Fruit fly (Drosophila melanogaster): ENCODE data around the gene CG18814.

The CG18814 gene

DNA sequence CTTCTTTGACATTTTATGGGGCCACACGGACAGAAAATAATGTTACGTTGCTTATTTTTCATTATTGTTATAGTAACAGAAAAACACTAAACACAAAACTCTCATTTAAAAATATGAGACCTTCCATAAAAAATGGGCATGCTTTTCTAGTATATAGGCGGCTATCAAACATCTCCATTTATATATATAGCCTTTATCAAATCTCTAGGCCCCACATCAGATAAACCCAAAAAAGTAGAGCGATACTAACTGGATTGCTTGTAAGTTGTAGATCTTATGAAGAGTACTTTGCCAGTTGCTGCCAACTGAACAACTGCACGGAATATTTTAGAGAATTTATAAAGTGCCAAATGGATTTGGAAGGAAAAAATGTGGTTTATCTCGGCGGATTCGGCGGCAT lies at the start of gene CG18814:
TSS of gene CG18814 (plus strand) at position 301 of the 400 bp plus-strand sequence.
- TF ChIP-seq CG17801 (GFP tag; optimal IDR thresholded peaks at IDR 0.05; ENCODE audit: partially characterized antibody): no peak

DNA sequence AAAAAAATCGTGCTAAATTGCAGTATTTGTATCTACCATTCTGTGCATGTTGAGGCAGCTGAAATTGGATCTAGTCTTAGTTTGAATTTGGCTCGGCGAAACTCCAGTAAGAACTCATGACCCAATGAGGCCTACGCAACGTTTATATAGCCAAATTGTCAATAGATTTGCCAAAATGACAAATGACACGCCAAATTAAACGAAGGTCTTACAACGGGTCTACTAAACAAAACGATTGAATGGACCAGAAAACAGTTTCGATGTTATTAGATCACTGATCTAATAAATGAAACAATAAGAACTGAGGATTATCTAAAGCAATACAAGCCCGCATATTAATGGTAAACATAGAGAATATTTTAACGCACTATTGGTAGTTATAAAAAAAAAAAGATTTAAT lies 48.5 kb upstream of the CG18814 start, which contains the start of gene CG42718:
TSS of gene CG42718 (minus strand) at position 101 of the 400 bp plus-strand sequence.
- no peak for TF ChIP-seq CG17801 (GFP tag; optimal IDR thresholded peaks at IDR 0.05; ENCODE audit: partially characterized antibody)

- no peak for TF ChIP-seq CG17801 (GFP tag; optimal IDR thresholded peaks at IDR 0.05; ENCODE audit: partially characterized antibody)
These were observed 46.3 kb upstream of the CG18814 start, which contains the start of gene CG13059 for dm6 chr3L:16323372-16323771. CG13059 (plus strand) TSS chr3L:16323672.

DNA sequence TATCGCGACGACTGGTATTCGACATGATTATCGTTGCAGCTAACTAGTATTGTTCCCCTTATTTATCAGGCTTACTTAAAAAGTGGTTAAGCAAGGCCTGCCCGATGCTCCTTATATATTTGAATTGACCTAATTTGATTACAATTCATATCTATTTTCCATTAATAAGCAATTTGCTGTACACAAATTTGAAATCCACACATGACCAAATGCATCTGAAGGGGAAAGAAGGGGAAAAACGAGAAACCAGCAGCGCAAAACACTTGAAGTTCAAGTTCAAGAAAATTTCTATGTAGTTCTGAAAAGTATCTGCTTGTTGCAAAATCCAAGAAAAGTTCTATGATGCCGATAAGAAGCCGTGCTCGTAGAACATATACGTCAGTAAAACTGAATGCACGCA lies 43.0 kb upstream of the CG18814 start, which contains the start of the genes CG13040 and CG13039:
TSS of gene CG13040 (minus strand) at position 101 of the 400 bp plus-strand sequence.
TSS of gene CG13039 (minus strand) at position 106 of the 400 bp plus-strand sequence.
- TF ChIP-seq CG17801 (GFP tag; optimal IDR thresholded peaks at IDR 0.05; ENCODE audit: partially characterized antibody): no peak

- TF ChIP-seq CG17801 (GFP tag; optimal IDR thresholded peaks at IDR 0.05; ENCODE audit: partially characterized antibody): no peak
These were observed 41.9 kb upstream of the CG18814 start, which contains the start of gene CG13038 for dm6 chr3L:16327776-16328175. CG13038 (minus strand) TSS chr3L:16327893.

- no peak for TF ChIP-seq CG17801 (GFP tag; optimal IDR thresholded peaks at IDR 0.05; ENCODE audit: partially characterized antibody)
These were observed 41.3 kb upstream of the CG18814 start, which contains the start of gene CG13058 for dm6 chr3L:16328207-16328891. CG13058 (plus strand) TSS chr3L:16328841.

DNA sequence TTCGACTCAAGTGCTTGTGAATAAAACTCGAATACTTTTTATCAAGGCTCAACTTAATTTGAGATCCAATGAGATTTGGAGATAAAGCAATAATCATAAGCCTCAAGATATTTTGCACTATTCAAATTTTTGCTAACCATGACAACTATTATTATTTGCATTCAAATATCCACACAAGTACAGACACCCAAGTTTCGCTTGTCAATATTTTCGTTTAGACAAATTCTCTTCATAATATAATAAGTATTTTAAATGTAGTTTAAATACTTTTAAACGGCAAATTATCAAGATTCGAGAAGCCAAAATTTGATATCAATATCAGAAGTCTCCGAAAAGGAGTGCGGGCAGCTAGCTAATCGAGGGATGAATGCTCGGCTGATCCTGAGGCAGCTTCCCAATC lies 40.1 kb upstream of the CG18814 start, which contains the start of gene CG33061:
TSS of gene CG33061 (plus strand) at position 301 of the 400 bp plus-strand sequence.
- no peak for TF ChIP-seq CG17801 (GFP tag; optimal IDR thresholded peaks at IDR 0.05; ENCODE audit: partially characterized antibody)

dm6 chr3L:16330740-16331139 lies 38.9 kb upstream of the CG18814 start, which contains the start of gene CG33060:
CG33060 (plus strand) TSS chr3L:16331040.
- TF ChIP-seq CG17801 (GFP tag; optimal IDR thresholded peaks at IDR 0.05; ENCODE audit: partially characterized antibody): no peak

DNA sequence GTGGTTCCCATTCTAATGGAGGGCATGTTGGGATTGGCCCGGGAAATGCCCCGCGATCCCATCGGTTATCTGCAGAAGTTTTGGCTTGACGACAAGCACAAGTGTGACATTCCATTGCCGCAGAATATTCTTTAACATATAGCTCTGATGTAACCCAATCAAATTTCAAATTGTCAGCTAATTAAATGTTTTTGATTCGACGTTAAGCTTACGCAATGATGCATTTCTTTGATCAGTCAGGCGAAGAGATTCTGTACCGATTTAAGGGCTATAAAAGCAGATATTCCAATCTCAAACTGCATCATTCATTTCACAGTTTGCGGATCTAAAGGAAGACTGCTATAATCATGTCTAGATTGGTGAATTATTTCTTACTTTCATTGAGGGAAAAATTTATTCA lies 38.0 kb upstream of the CG18814 start, which contains the start of gene retinin:
TSS of gene retinin (plus strand) at position 301 of the 400 bp plus-strand sequence.
- TF ChIP-seq CG17801 (GFP tag; optimal IDR thresholded peaks at IDR 0.05; ENCODE audit: partially characterized antibody): no peak

DNA sequence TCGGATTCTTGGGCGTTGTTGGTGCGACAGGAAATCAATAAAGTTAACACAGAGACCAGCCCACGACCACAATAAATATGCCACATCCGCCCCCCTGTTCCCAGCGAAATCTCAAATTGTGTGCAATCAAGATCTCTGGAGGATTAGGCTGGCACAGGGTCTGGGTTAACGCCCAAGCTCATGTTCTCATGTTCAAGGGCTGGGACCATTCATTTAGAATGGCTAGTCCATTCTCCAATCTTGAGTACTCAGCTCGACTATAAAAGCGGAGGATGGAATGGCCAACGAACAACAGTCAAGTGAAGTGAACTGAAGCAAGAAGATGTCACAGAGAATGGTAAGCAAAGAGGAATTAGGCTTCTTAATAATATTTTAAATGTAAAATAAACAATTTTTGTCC lies 36.6 kb upstream of the CG18814 start, which contains the start of gene CG13056:
TSS of gene CG13056 (plus strand) at position 301 of the 400 bp plus-strand sequence.
- TF ChIP-seq CG17801 (GFP tag; optimal IDR thresholded peaks at IDR 0.05; ENCODE audit: partially characterized antibody): no peak

DNA sequence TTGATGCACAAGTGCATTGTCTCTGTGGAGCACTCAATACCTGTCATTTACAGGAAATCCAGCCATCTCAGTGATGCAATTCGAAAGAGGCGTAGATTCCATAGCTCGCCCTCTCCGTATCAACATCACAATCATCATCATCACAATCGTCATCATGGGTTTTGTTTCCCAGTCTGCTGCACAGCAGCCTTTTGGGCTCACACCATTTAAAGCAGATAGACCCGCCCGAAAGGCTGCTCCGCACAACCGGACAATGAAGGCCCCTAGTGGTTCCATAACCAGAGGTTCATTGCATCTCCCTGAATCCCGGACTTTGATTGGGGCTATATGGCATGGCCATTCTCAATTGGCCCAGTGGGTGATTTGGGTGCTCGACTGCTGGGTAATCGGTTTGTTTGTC lies 34.8 kb upstream of the CG18814 start:
- no peak for TF ChIP-seq CG17801 (GFP tag; optimal IDR thresholded peaks at IDR 0.05; ENCODE audit: partially characterized antibody)

dm6 chr3L:16337739-16338138 lies 31.9 kb upstream of the CG18814 start:
- no peak for TF ChIP-seq CG17801 (GFP tag; optimal IDR thresholded peaks at IDR 0.05; ENCODE audit: partially characterized antibody)

DNA sequence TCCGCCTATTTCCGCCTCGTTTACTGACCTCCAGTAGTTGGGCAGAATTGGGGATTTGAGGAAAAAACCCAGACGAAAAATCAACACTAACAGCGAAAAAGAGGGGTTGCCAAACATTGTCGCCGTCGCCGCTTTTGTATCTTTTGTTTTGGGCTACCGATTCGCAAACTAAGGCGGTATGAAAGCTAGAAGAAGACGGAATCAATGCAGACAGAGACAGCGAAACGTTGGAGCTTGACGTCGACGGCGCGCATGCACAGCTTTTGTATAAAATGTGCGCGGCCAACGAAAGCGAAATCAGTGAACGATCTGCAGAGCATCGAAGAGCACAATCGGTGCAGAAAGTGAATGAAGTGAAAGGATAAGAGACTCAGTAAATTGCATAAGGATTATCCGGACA lies 30.9 kb upstream of the CG18814 start, which contains the start of gene CG4998:
TSS of gene CG4998 (plus strand) at position 301 of the 400 bp plus-strand sequence.
- no peak for TF ChIP-seq CG17801 (GFP tag; optimal IDR thresholded peaks at IDR 0.05; ENCODE audit: partially characterized antibody)

DNA sequence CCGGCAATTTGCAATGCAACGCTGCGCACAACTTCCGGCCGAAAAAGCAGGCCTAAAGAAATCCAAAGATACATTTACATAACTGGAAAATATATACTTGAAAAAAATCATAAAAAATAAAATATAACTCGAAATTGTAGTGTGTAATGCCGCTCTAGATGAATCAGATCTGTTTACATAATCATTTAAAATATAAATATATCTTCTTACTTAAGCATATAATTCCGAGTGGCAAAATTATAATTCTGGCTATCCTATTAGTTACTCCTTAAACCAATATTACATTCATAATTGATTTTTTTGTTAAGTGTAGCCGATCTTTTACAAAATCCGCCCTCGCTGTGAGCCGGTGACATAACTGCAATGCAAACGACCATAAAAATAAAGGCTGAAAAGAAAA lies 30.2 kb upstream of the CG18814 start:
- TF ChIP-seq CG17801 (GFP tag; optimal IDR thresholded peaks at IDR 0.05; ENCODE audit: partially characterized antibody): no peak

dm6 chr3L:16339873-16340272 lies 29.8 kb upstream of the CG18814 start:
- TF ChIP-seq CG17801 (GFP tag; optimal IDR thresholded peaks at IDR 0.05; ENCODE audit: partially characterized antibody): no peak

DNA sequence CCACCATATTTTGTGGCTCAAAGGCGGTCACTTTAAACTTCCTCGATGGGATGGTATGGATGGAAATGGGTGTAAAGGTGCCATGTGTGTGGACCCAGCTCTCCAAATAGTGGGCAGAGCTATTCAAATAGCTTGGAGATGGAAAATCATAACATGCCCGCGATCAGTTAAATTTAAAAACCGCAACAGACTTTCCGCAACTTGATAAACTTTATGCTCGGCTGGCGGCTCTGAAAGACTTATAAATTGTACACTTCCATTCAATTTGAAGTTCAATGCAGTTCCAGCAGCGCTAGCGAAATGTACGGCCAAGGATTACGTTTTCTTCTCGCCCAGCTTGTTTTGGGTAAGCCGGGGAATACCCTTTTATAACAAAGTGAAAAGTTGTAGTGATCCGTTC lies 23.6 kb upstream of the CG18814 start, which contains the start of gene CG33257:
TSS of gene CG33257 (plus strand) at position 301 of the 400 bp plus-strand sequence.
- TF ChIP-seq CG17801 (GFP tag; optimal IDR thresholded peaks at IDR 0.05; ENCODE audit: partially characterized antibody): no peak

Measured in ovary, adult (tissue).